Worm (Caenorhabditis elegans) whole organism, L1 larva: ENCODE data around the gene F41E6.8.

ENCODE experiments used
- C04F5.9 ChIP-seq: sonication (generic microtip); optimal IDR thresholded peaks from 2 replicates; lab custom pipeline; 2016; ENCODE audit warnings: missing genetic modification characterization, missing compliant biosample characterization
- C34B4.2 ChIP-seq: sonication (generic microtip); optimal IDR thresholded peaks from 2 replicates; lab custom pipeline; 2017; ENCODE audit warnings: mild to moderate bottlenecking, missing genetic modification characterization, missing compliant biosample characterization
- Y116A8C.19 ChIP-seq: sonication (generic microtip); optimal IDR thresholded peaks from 2 replicates; lab custom pipeline; 2016; ENCODE audit warnings: missing compliant biosample characterization, missing genetic modification characterization, borderline replicate concordance
- aha-1 ChIP-seq: fragments of 150-350 bp; optimal IDR thresholded peaks from 2 replicates; lab custom pipeline; 2014; ENCODE audit warnings: missing biosample characterization, missing genetic modification characterization
- alr-1 ChIP-seq: fragments of 200-800 bp; sonication (Bioruptor generic); optimal IDR thresholded peaks from 2 replicates; lab custom pipeline; 2018; ENCODE audit warnings: borderline replicate concordance, mild to moderate bottlenecking, missing genetic modification characterization, missing compliant biosample characterization
- aly-2 ChIP-seq: fragments of 150-350 bp; optimal IDR thresholded peaks from 2 replicates; lab custom pipeline; 2014; ENCODE audit warnings: missing biosample characterization, missing genetic modification characterization
- ama-1 ChIP-seq: fragments of 150-350 bp; optimal IDR thresholded peaks from 2 replicates; lab custom pipeline; 2014
- blmp-1 ChIP-seq: fragments of 150-350 bp; optimal IDR thresholded peaks from 2 replicates; lab custom pipeline; 2014; ENCODE audit warnings: missing biosample characterization, missing genetic modification characterization
- ceh-63 ChIP-seq: fragments of 200-800 bp; sonication (Bioruptor generic); optimal IDR thresholded peaks from 2 replicates; lab custom pipeline; 2018; ENCODE audit warnings: mild to moderate bottlenecking, missing genetic modification characterization, missing compliant biosample characterization
- ceh-88 ChIP-seq: fragments of 200-800 bp; sonication (Bioruptor generic); IDR thresholded peaks from 2 replicates; pipeline ENCODE4 v1.3.6; 2022; ENCODE audit warnings: missing genetic modification characterization, missing compliant biosample characterization
- dpl-1 ChIP-seq, 3 experiments: fragments of 150-350 bp in 2 of 3; sonication (generic microtip) in 1 of 3; optimal IDR thresholded peaks; 2 replicates each; lab custom pipeline; 2014 to 2017; ENCODE audit warnings: missing biosample characterization in 3 of 3, missing genetic modification characterization in 3 of 3, missing genetic modification reagents in 3 of 3
- dsc-1 ChIP-seq: sonication (generic microtip); optimal IDR thresholded peaks from 2 replicates; lab custom pipeline; 2016; ENCODE audit warnings: mild to moderate bottlenecking, missing genetic modification characterization, missing compliant biosample characterization
- efl-1 ChIP-seq, 4 experiments: fragments of 150-350 bp; optimal IDR thresholded peaks in 3 of 4; peaks in 1 of 4; 1 replicate in 1 of 4; 2 replicates in 3 of 4; lab custom pipeline; 2014; ENCODE audit warnings: missing biosample characterization in 2 of 4, missing genetic modification characterization in 2 of 4, missing genetic modification reagents in 2 of 4
- efl-3 ChIP-seq: fragments of 200-800 bp; sonication (Bioruptor generic); optimal IDR thresholded peaks from 2 replicates; lab custom pipeline; 2018; ENCODE audit warnings: mild to moderate bottlenecking, missing genetic modification characterization, missing compliant biosample characterization
- egl-13 ChIP-seq: sonication (generic microtip); optimal IDR thresholded peaks from 2 replicates; lab custom pipeline; 2016; ENCODE audit warnings: missing genotype, missing genetic modification reagents, missing genetic modification characterization, missing compliant biosample characterization
- egl-27 ChIP-seq, 2 experiments: fragments of 150-350 bp in 1 of 2; sonication (generic microtip); optimal IDR thresholded peaks; 3 replicates each; lab custom pipeline; 2017 to 2018; ENCODE audit warnings: missing biosample characterization in 2 of 2, missing genetic modification characterization in 2 of 2, missing genetic modification reagents in 2 of 2
- elt-2 ChIP-seq: sonication (generic microtip); optimal IDR thresholded peaks from 2 replicates; lab custom pipeline; 2016; ENCODE audit warnings: missing genetic modification characterization, mild to moderate bottlenecking, inconsistent platforms, missing compliant biosample characterization, missing genetic modification reagents
- elt-3 ChIP-seq, 6 experiments: fragments of 150-350 bp in 1 of 6; sonication (generic microtip); optimal IDR thresholded peaks; 2 replicates each; lab custom pipeline; 2017 to 2018; ENCODE audit warnings: missing biosample characterization in 6 of 6, missing genetic modification characterization in 6 of 6, inconsistent platforms in 1 of 6
- ets-5 ChIP-seq: fragments of 200-800 bp; sonication (Bioruptor generic); IDR thresholded peaks from 2 replicates; pipeline ENCODE4 v1.3.6; 2022; ENCODE audit warnings: missing genetic modification characterization, missing compliant biosample characterization
- fkh-4 ChIP-seq: sonication (generic microtip); optimal IDR thresholded peaks from 2 replicates; lab custom pipeline; 2016; ENCODE audit warnings: missing compliant biosample characterization, missing genetic modification characterization, borderline replicate concordance
- fos-1 ChIP-seq: fragments of 150-350 bp; optimal IDR thresholded peaks from 2 replicates; lab custom pipeline; 2014; ENCODE audit warnings: missing biosample characterization, missing genetic modification characterization
- hpl-2 ChIP-seq: fragments of 150-350 bp; optimal IDR thresholded peaks from 2 replicates; lab custom pipeline; 2014; ENCODE audit warnings: missing biosample characterization, missing genetic modification reagents, missing genetic modification characterization
- isw-1 ChIP-seq: fragments of 200-800 bp; sonication (Bioruptor generic); IDR thresholded peaks from 2 replicates; pipeline ENCODE4 v1.3.6; 2022; ENCODE audit warnings: missing genetic modification characterization, missing compliant biosample characterization
- jun-1 ChIP-seq: fragments of 150-350 bp; optimal IDR thresholded peaks from 2 replicates; lab custom pipeline; 2014; ENCODE audit warnings: missing biosample characterization, missing genetic modification reagents, missing genetic modification characterization
- lin-14 ChIP-seq: fragments of 200-800 bp; sonication (Bioruptor generic); optimal IDR thresholded peaks from 2 replicates; lab custom pipeline; 2018; ENCODE audit warnings: mild to moderate bottlenecking, missing genetic modification characterization, moderate library complexity, missing compliant biosample characterization
- lin-15B ChIP-seq: fragments of 150-350 bp; sonication (generic microtip); optimal IDR thresholded peaks from 3 replicates; lab custom pipeline; 2014; ENCODE audit warnings: missing biosample characterization, missing genetic modification characterization
- lin-39 ChIP-seq: fragments of 150-350 bp; optimal IDR thresholded peaks from 2 replicates; lab custom pipeline; 2014; ENCODE audit warnings: missing biosample characterization, missing genetic modification reagents, missing genetic modification characterization
- lsy-2 ChIP-seq, 2 experiments: fragments of 150-350 bp; optimal IDR thresholded peaks; 2 replicates each; lab custom pipeline; 2014; ENCODE audit warnings: missing biosample characterization in 2 of 2, missing genetic modification characterization in 2 of 2
- mab-9 ChIP-seq: fragments of 200-800 bp; sonication (Bioruptor generic); IDR thresholded peaks from 2 replicates; pipeline ENCODE4 v1.3.6; 2022; ENCODE audit warnings: missing genetic modification reagents, missing genetic modification characterization, missing compliant biosample characterization
- mep-1 ChIP-seq: fragments of 150-350 bp; optimal IDR thresholded peaks from 2 replicates; lab custom pipeline; 2014; ENCODE audit warnings: missing biosample characterization, missing genetic modification characterization
- nhr-11 ChIP-seq: fragments of 150-350 bp; optimal IDR thresholded peaks from 2 replicates; lab custom pipeline; 2014; ENCODE audit warnings: missing biosample characterization, missing genetic modification characterization
- nhr-12 ChIP-seq: sonication (generic microtip); optimal IDR thresholded peaks from 2 replicates; lab custom pipeline; 2017; ENCODE audit warnings: missing biosample characterization, missing genetic modification characterization
- nhr-20 ChIP-seq: sonication (generic microtip); optimal IDR thresholded peaks from 2 replicates; lab custom pipeline; 2016; ENCODE audit warnings: mild to moderate bottlenecking, missing genetic modification characterization, missing compliant biosample characterization
- nhr-28 ChIP-seq: fragments of 150-350 bp; optimal IDR thresholded peaks from 2 replicates; lab custom pipeline; 2014; ENCODE audit warnings: missing biosample characterization, missing genetic modification characterization
- nhr-84 ChIP-seq: sonication (generic microtip); optimal IDR thresholded peaks from 2 replicates; lab custom pipeline; 2017; ENCODE audit warnings: missing biosample characterization, missing genetic modification characterization
- nhr-90 ChIP-seq: sonication (generic microtip); optimal IDR thresholded peaks from 2 replicates; lab custom pipeline; 2016; ENCODE audit warnings: mild to moderate bottlenecking, missing genetic modification characterization, missing compliant biosample characterization; ENCODE audit not compliant: poor library complexity
- pag-3 ChIP-seq: sonication (generic microtip); optimal IDR thresholded peaks from 2 replicates; lab custom pipeline; 2017; ENCODE audit warnings: missing genetic modification characterization, mild to moderate bottlenecking, missing compliant biosample characterization, antibody characterized with exemption, borderline replicate concordance; ENCODE audit not compliant: insufficient read depth
- pax-3 ChIP-seq: fragments of 200-800 bp; sonication (Bioruptor generic); optimal IDR thresholded peaks from 2 replicates; lab custom pipeline; 2018; ENCODE audit warnings: mild to moderate bottlenecking, missing genetic modification characterization, moderate library complexity, missing compliant biosample characterization
- rnt-1 ChIP-seq: sonication (generic microtip); optimal IDR thresholded peaks from 2 replicates; lab custom pipeline; 2016; ENCODE audit warnings: mild to moderate bottlenecking, missing genetic modification characterization, moderate library complexity, missing compliant biosample characterization
- skn-1 ChIP-seq: fragments of 150-350 bp; optimal IDR thresholded peaks from 2 replicates; lab custom pipeline; 2014; ENCODE audit warnings: missing biosample characterization, missing genetic modification characterization
- sox-4 ChIP-seq: sonication (generic microtip); optimal IDR thresholded peaks from 2 replicates; lab custom pipeline; 2016; ENCODE audit warnings: missing genetic modification characterization, missing compliant biosample characterization
- sup-37 ChIP-seq: fragments of 200-800 bp; sonication (Bioruptor generic); optimal IDR thresholded peaks from 2 replicates; lab custom pipeline; 2018; ENCODE audit warnings: mild to moderate bottlenecking, missing genetic modification characterization, missing compliant biosample characterization
- swsn-7 ChIP-seq: sonication (generic microtip); optimal IDR thresholded peaks from 2 replicates; lab custom pipeline; 2016; ENCODE audit warnings: missing genetic modification characterization, missing compliant biosample characterization
- tbx-2 ChIP-seq: sonication (generic microtip); optimal IDR thresholded peaks from 2 replicates; lab custom pipeline; 2016; ENCODE audit warnings: missing genetic modification characterization, missing compliant biosample characterization
- tlp-1 ChIP-seq: fragments of 150-350 bp; optimal IDR thresholded peaks from 2 replicates; lab custom pipeline; 2014; ENCODE audit warnings: missing biosample characterization, missing genetic modification characterization
- unc-130 ChIP-seq: fragments of 150-350 bp; optimal IDR thresholded peaks from 2 replicates; lab custom pipeline; 2017; ENCODE audit warnings: missing biosample characterization, missing genetic modification characterization, inconsistent platforms
- unc-86 ChIP-seq: sonication (generic microtip); optimal IDR thresholded peaks from 2 replicates; lab custom pipeline; 2016; ENCODE audit warnings: missing genetic modification characterization, missing compliant biosample characterization
- unc-98 ChIP-seq: fragments of 200-800 bp; sonication (Bioruptor generic); IDR thresholded peaks from 2 replicates; pipeline ENCODE4 v1.3.6; 2022; ENCODE audit warnings: missing genetic modification characterization, missing compliant biosample characterization
- vab-15 ChIP-seq: sonication (generic microtip); optimal IDR thresholded peaks from 2 replicates; lab custom pipeline; 2017; ENCODE audit warnings: missing genotype, mild to moderate bottlenecking, missing genetic modification characterization, missing compliant biosample characterization
- zip-4 ChIP-seq: fragments of 200-800 bp; sonication (Bioruptor generic); optimal IDR thresholded peaks from 2 replicates; lab custom pipeline; 2018; ENCODE audit warnings: mild to moderate bottlenecking, missing genetic modification characterization, moderate library complexity, missing compliant biosample characterization
- ztf-11 ChIP-seq, 2 experiments: sonication (generic microtip); optimal IDR thresholded peaks; 2 replicates each; lab custom pipeline; 2016 to 2017; ENCODE audit warnings: missing genetic modification characterization in 2 of 2, missing biosample characterization in 1 of 2, missing compliant biosample characterization in 1 of 2
- ztf-4 ChIP-seq: fragments of 150-350 bp; optimal IDR thresholded peaks from 2 replicates; lab custom pipeline; 2014; ENCODE audit warnings: missing biosample characterization, missing genetic modification characterization

Gene F41E6.8

ce11 chrV:8631277-8631765 is 30.0 kb upstream of the F41E6.8 start, which contains the start of gene atg-18 (continued):
- no peak for TF ChIP-seq fkh-4 (tag; lab: Kevin White, UChicago)
- TF ChIP-seq nhr-90: peak; percentile 74
- TF ChIP-seq ets-5: no peak
- peak; percentile 46 for TF ChIP-seq mep-1 (tag; lab: Kevin White, UChicago)
- no peak for TF ChIP-seq egl-27 (tag; optimal IDR thresholded peaks at IDR 0.05; lab: Kevin White, UChicago)
- TF ChIP-seq hpl-2: peak; percentile 63
- TF ChIP-seq isw-1: peak; percentile 24
- peak in 1 of 2 experiments; percentile 29 for TF ChIP-seq ztf-11 (tag; optimal IDR thresholded peaks at IDR 0.05; lab: Kevin White, UChicago)
- peak; percentile 45 to 63 (median 56) for TF ChIP-seq dpl-1 (GFP tag; optimal IDR thresholded peaks at IDR 0.05; lab: Kevin White, UChicago)
- peak; percentile 19 for TF ChIP-seq aha-1
- no peak for TF ChIP-seq ama-1
- TF ChIP-seq blmp-1 (tag; lab: Kevin White, UChicago): peak; percentile 76
- TF ChIP-seq skn-1: peak; percentile 83
- peak; percentile 84 for TF ChIP-seq nhr-20 (tag; lab: Kevin White, UChicago)
- TF ChIP-seq nhr-84 (tag; lab: Kevin White, UChicago): no peak
- peak; percentile 85 for TF ChIP-seq rnt-1 (tag; lab: Kevin White, UChicago)
- TF ChIP-seq fos-1 (tag; lab: Kevin White, UChicago): no peak
- no peak for TF ChIP-seq jun-1 (tag; lab: Kevin White, UChicago)
- no peak for TF ChIP-seq ceh-63 (GFP tag; lab: Kevin White, UChicago)
- TF ChIP-seq efl-3: no peak
- TF ChIP-seq sup-37: no peak
- TF ChIP-seq unc-130 (tag; lab: Kevin White, UChicago): peak; percentile 58
- no peak for TF ChIP-seq vab-15
- TF ChIP-seq C04F5.9 (tag; lab: Kevin White, UChicago): peak; percentile 11
- peak; percentile 59 to 60 for TF ChIP-seq efl-1 (optimal IDR thresholded peaks at IDR 0.05; lab: Kevin White, UChicago)
- peak; percentile 44 to 96 for TF ChIP-seq efl-1 (GFP tag; optimal IDR thresholded peaks at IDR 0.05 in 1 of 2; lab: Kevin White, UChicago)
- TF ChIP-seq lin-15B: peak; percentile 28
- peak; percentile 87 for TF ChIP-seq lin-14 (GFP tag; lab: Kevin White, UChicago)
- TF ChIP-seq dsc-1 (tag; lab: Kevin White, UChicago): peak; percentile 57
- peak; percentile 77 for TF ChIP-seq tbx-2 (tag; lab: Kevin White, UChicago)
- no peak for TF ChIP-seq nhr-11 (tag; lab: Kevin White, UChicago)
- peak; percentile 43 for TF ChIP-seq unc-86 (tag; lab: Kevin White, UChicago)
- TF ChIP-seq swsn-7 (tag; lab: Kevin White, UChicago): peak; percentile 74
- TF ChIP-seq ceh-88: no peak
- TF ChIP-seq C34B4.2 (tag; lab: Kevin White, UChicago): no peak
- TF ChIP-seq tlp-1 (tag; lab: Kevin White, UChicago): no peak
- TF ChIP-seq pax-3 (tag; lab: Kevin White, UChicago): no peak
- TF ChIP-seq unc-98: no peak
- peak; percentile 26 for TF ChIP-seq lin-39
- TF ChIP-seq pag-3: no peak
- TF ChIP-seq ztf-4 (tag; lab: Kevin White, UChicago): peak; percentile 47
- TF ChIP-seq lsy-2 (tag; optimal IDR thresholded peaks at IDR 0.05; lab: Kevin White, UChicago): peak; percentile 69 to 74
- peak; percentile 52 for TF ChIP-seq elt-2 (tag; lab: Kevin White, UChicago)
- peak in 1 of 6 experiments; percentile 54 for TF ChIP-seq elt-3 (tag; optimal IDR thresholded peaks at IDR 0.05; lab: Kevin White, UChicago)
- no peak for TF ChIP-seq Y116A8C.19 (tag; lab: Kevin White, UChicago)
- TF ChIP-seq sox-4 (tag; lab: Kevin White, UChicago): peak; percentile 5
- no peak for TF ChIP-seq nhr-28
- no peak for TF ChIP-seq nhr-12 (tag; lab: Kevin White, UChicago)
- TF ChIP-seq egl-13 (tag; lab: Kevin White, UChicago): no peak
- no peak for TF ChIP-seq aly-2 (tag; lab: Kevin White, UChicago)
- TF ChIP-seq zip-4 (GFP tag; lab: Kevin White, UChicago): no peak
- no peak for TF ChIP-seq alr-1
- TF ChIP-seq mab-9 (GFP tag; lab: Robert Waterston, UW): no peak
